Worm (Caenorhabditis elegans) whole organism, L2 larva: ENCODE data around the gene tdp-1.

ENCODE experiments used
- F13H6.1 ChIP-seq: sonication (generic microtip); optimal IDR thresholded peaks from 2 replicates; lab custom pipeline; 2016; ENCODE audit warnings: missing genetic modification characterization, missing compliant biosample characterization
- ama-1 ChIP-seq: fragments of 150-350 bp; optimal IDR thresholded peaks from 2 replicates; lab custom pipeline; 2018; ENCODE audit warnings: inconsistent platforms
- blmp-1 ChIP-seq: sonication (generic microtip); optimal IDR thresholded peaks from 2 replicates; lab custom pipeline; 2017; ENCODE audit warnings: missing genetic modification characterization, mild to moderate bottlenecking, missing compliant biosample characterization, antibody characterized with exemption, moderate library complexity; ENCODE audit not compliant: insufficient read depth
- ceh-82 ChIP-seq: fragments of 150-350 bp; optimal IDR thresholded peaks from 2 replicates; lab custom pipeline; 2014; ENCODE audit warnings: missing biosample characterization, missing genetic modification characterization
- elt-3 ChIP-seq: sonication (generic microtip); optimal IDR thresholded peaks from 2 replicates; lab custom pipeline; 2017; ENCODE audit warnings: missing biosample characterization, missing genetic modification characterization
- lin-13 ChIP-seq: fragments of 150-350 bp; optimal IDR thresholded peaks from 2 replicates; lab custom pipeline; 2014; ENCODE audit warnings: missing biosample characterization, missing genetic modification reagents, missing genetic modification characterization
- lin-39 ChIP-seq: fragments of 150-350 bp; optimal IDR thresholded peaks from 2 replicates; lab custom pipeline; 2014; ENCODE audit warnings: missing biosample characterization, missing genetic modification reagents, missing genetic modification characterization
- lsy-2 ChIP-seq, 2 experiments: fragments of 150-350 bp in 1 of 2; sonication (generic microtip) in 1 of 2; optimal IDR thresholded peaks; 2 replicates each; lab custom pipeline; 2014 to 2017; ENCODE audit warnings: missing biosample characterization in 2 of 2, missing genetic modification characterization in 2 of 2
- nhr-21 ChIP-seq: fragments of 150-350 bp; optimal IDR thresholded peaks from 2 replicates; lab custom pipeline; 2014; ENCODE audit warnings: missing biosample characterization, missing genetic modification characterization

- TF ChIP-seq lin-39 (no peak), ama-1 (lab: Kevin White, UChicago) (no peak), ceh-82 (tag; lab: Kevin White, UChicago) (no peak), lsy-2 (tag; optimal IDR thresholded peaks at IDR 0.05; lab: Kevin White, UChicago) (no peak), lin-13 (no peak), F13H6.1 (tag; lab: Kevin White, UChicago) (no peak), blmp-1 (tag; lab: Kevin White, UChicago) (no peak), elt-3 (no peak), nhr-21 (no peak)
Observed at ce11 chrII:8960414-8960813, 37.2 kb upstream of the tdp-1 start, which contains the start of gene cal-2.
